Worm (Caenorhabditis elegans) whole organism, L2 larva: ENCODE measurements around the gene nlp-48.

ENCODE experiments used
- alr-1 ChIP-seq: fragments of 150-350 bp; optimal IDR thresholded peaks from 2 replicates; lab custom pipeline; 2014; ENCODE audit warnings: missing biosample characterization, missing genetic modification characterization
- zag-1 ChIP-seq: fragments of 150-350 bp; optimal IDR thresholded peaks from 2 replicates; lab custom pipeline; 2014; ENCODE audit warnings: missing biosample characterization, missing genetic modification characterization

- no peak for TF ChIP-seq zag-1 (tag; lab: Kevin White, UChicago)
- TF ChIP-seq alr-1 (tag; lab: Kevin White, UChicago): no peak
These were observed 32.7 kb upstream of the nlp-48 start, which contains the start of gene cpar-1 for ce11 chrIII:9433576-9434107.
